Worm (Caenorhabditis elegans) whole organism, young adult: ENCODE data around the gene enu-3.2.
A peak's percentile ranks its signal among the peaks of the same experiment; 100 is the strongest.

ENCODE experiments used
- B0019.2 ChIP-seq: fragments of 200-800 bp; sonication (Bioruptor generic); conservative IDR thresholded peaks from 2 replicates; pipeline ENCODE4 v1.3.6; 2022; ENCODE audit warnings: missing genetic modification reagents, missing genetic modification characterization, missing compliant biosample characterization
- B0336.3 ChIP-seq: fragments of 200-800 bp; sonication (Bioruptor generic); IDR thresholded peaks from 2 replicates; pipeline ENCODE4 v1.3.6; 2022; ENCODE audit warnings: missing genetic modification characterization, missing compliant biosample characterization
- D2030.7 ChIP-seq: fragments of 200-800 bp; sonication (Bioruptor generic); IDR thresholded peaks from 2 replicates; pipeline ENCODE4 v1.3.6; 2022; ENCODE audit warnings: missing genetic modification reagents, missing genetic modification characterization, missing compliant biosample characterization
- F52B5.7 ChIP-seq: sonication (generic microtip); optimal IDR thresholded peaks from 2 replicates; lab custom pipeline; 2016; ENCODE audit warnings: mild to moderate bottlenecking, missing genetic modification characterization, missing compliant biosample characterization
- F57A8.1 ChIP-seq: fragments of 200-800 bp; sonication (Bioruptor generic); optimal IDR thresholded peaks from 2 replicates; lab custom pipeline; 2018; ENCODE audit warnings: mild to moderate bottlenecking, missing genetic modification characterization, moderate library complexity, missing compliant biosample characterization
- F57C9.4 ChIP-seq: sonication (generic microtip); optimal IDR thresholded peaks from 2 replicates; lab custom pipeline; 2017; ENCODE audit warnings: mild to moderate bottlenecking, missing genetic modification characterization, missing compliant biosample characterization
- T07F8.4 ChIP-seq: sonication (generic microtip); optimal IDR thresholded peaks from 2 replicates; lab custom pipeline; 2016; ENCODE audit warnings: mild to moderate bottlenecking, missing genetic modification characterization, moderate library complexity, missing compliant biosample characterization
- Y53F4B.3 ChIP-seq: fragments of 200-800 bp; sonication (Bioruptor generic); IDR thresholded peaks from 2 replicates; pipeline ENCODE4 v1.3.6; 2022; ENCODE audit warnings: missing genetic modification reagents, missing genetic modification characterization, missing compliant biosample characterization
- ama-1 ChIP-seq, 3 experiments: fragments of 150-350 bp in 1 of 3; sonication (generic microtip) in 2 of 3; optimal IDR thresholded peaks; 2 replicates each; lab custom pipeline; 2014 to 2018; ENCODE audit warnings: missing biosample characterization in 2 of 3, missing genetic modification characterization in 2 of 3, missing genetic modification reagents in 2 of 3
- aptf-3 ChIP-seq: fragments of 200-800 bp; sonication (Bioruptor generic); IDR thresholded peaks from 2 replicates; pipeline ENCODE4 v1.3.6; 2022; ENCODE audit warnings: missing genetic modification characterization, missing compliant biosample characterization
- atf-7 ChIP-seq: sonication (generic microtip); optimal IDR thresholded peaks from 2 replicates; lab custom pipeline; 2017; ENCODE audit warnings: mild to moderate bottlenecking, missing genetic modification characterization, missing compliant biosample characterization
- athp-1 ChIP-seq: sonication (generic microtip); optimal IDR thresholded peaks from 2 replicates; lab custom pipeline; 2017; ENCODE audit warnings: mild to moderate bottlenecking, missing genetic modification characterization, missing compliant biosample characterization
- attf-5 ChIP-seq: fragments of 200-800 bp; sonication (Bioruptor generic); optimal IDR thresholded peaks from 2 replicates; lab custom pipeline; 2018; ENCODE audit warnings: mild to moderate bottlenecking, missing genetic modification characterization, missing compliant biosample characterization
- bed-1 ChIP-seq: fragments of 200-800 bp; sonication (Bioruptor generic); IDR thresholded peaks from 2 replicates; pipeline ENCODE4 v1.3.6; 2022; ENCODE audit warnings: missing genetic modification reagents, missing genetic modification characterization, missing compliant biosample characterization
- ccch-3 ChIP-seq: fragments of 200-800 bp; sonication (Bioruptor generic); optimal IDR thresholded peaks from 2 replicates; lab custom pipeline; 2018; ENCODE audit warnings: mild to moderate bottlenecking, missing genetic modification characterization, missing compliant biosample characterization
- cebp-1 ChIP-seq, 2 experiments: fragments of 200-800 bp in 1 of 2; sonication (Bioruptor generic) in 1 of 2; sonication (generic microtip) in 1 of 2; IDR thresholded peaks in 1 of 2; optimal IDR thresholded peaks in 1 of 2; 2 replicates each; pipeline versions ENCODE4 v1.3.6 to Lab custom; 2017 to 2022; ENCODE audit warnings: missing compliant biosample characterization in 2 of 2, missing genetic modification characterization in 2 of 2, mild to moderate bottlenecking in 1 of 2, missing genetic modification reagents in 1 of 2, moderate library complexity in 1 of 2
- cebp-2 ChIP-seq: fragments of 200-800 bp; sonication (Bioruptor generic); IDR thresholded peaks from 2 replicates; pipeline ENCODE4 v1.3.6; 2022; ENCODE audit warnings: missing genetic modification characterization, missing compliant biosample characterization
- ceh-100 ChIP-seq: fragments of 200-800 bp; sonication (Bioruptor generic); IDR thresholded peaks from 2 replicates; pipeline ENCODE4 v1.3.6; 2022; ENCODE audit warnings: missing genetic modification reagents, missing genetic modification characterization, missing compliant biosample characterization
- ceh-40 ChIP-seq: fragments of 200-800 bp; sonication (Bioruptor generic); IDR thresholded peaks from 2 replicates; pipeline ENCODE4 v1.3.6; 2022; ENCODE audit warnings: missing genetic modification characterization, missing compliant biosample characterization
- dpff-1 ChIP-seq: sonication (generic microtip); optimal IDR thresholded peaks from 2 replicates; lab custom pipeline; 2017; ENCODE audit warnings: mild to moderate bottlenecking, missing genetic modification characterization, missing compliant biosample characterization
- dpl-1 ChIP-seq: fragments of 150-350 bp; optimal IDR thresholded peaks from 2 replicates; lab custom pipeline; 2014; ENCODE audit warnings: missing biosample characterization, missing genetic modification reagents, missing genetic modification characterization
- egl-18 ChIP-seq: fragments of 200-800 bp; sonication (Bioruptor generic); IDR thresholded peaks from 2 replicates; pipeline ENCODE4 v1.3.6; 2022; ENCODE audit warnings: missing genetic modification reagents, missing genetic modification characterization, missing compliant biosample characterization
- egrh-3 ChIP-seq: fragments of 200-800 bp; sonication (Bioruptor generic); IDR thresholded peaks from 2 replicates; pipeline ENCODE4 v1.3.6; 2022; ENCODE audit warnings: missing genetic modification reagents, missing genetic modification characterization, missing compliant biosample characterization
- gei-17 ChIP-seq: fragments of 200-800 bp; sonication (Bioruptor generic); optimal IDR thresholded peaks from 2 replicates; lab custom pipeline; 2018; ENCODE audit warnings: mild to moderate bottlenecking, missing genetic modification characterization, missing compliant biosample characterization
- hmg-1.2 ChIP-seq: fragments of 200-800 bp; sonication (Bioruptor generic); IDR thresholded peaks from 2 replicates; pipeline ENCODE4 v1.3.6; 2022; ENCODE audit warnings: missing genetic modification reagents, missing genetic modification characterization, missing compliant biosample characterization
- let-526 ChIP-seq: fragments of 200-800 bp; sonication (Bioruptor generic); IDR thresholded peaks from 2 replicates; pipeline ENCODE4 v1.3.6; 2022; ENCODE audit warnings: missing genetic modification reagents, missing genetic modification characterization, missing compliant biosample characterization
- lin-35 ChIP-seq, 3 experiments: fragments of 150-350 bp in 2 of 3; sonication (generic microtip) in 1 of 3; optimal IDR thresholded peaks; 2 replicates each; lab custom pipeline; 2014 to 2018; ENCODE audit warnings: missing biosample characterization in 3 of 3, missing genetic modification characterization in 3 of 3, missing genetic modification reagents in 3 of 3
- lin-54 ChIP-seq: fragments of 200-800 bp; sonication (Bioruptor generic); optimal IDR thresholded peaks from 2 replicates; lab custom pipeline; 2018; ENCODE audit warnings: mild to moderate bottlenecking, missing genetic modification characterization, missing compliant biosample characterization
- lir-1 ChIP-seq: fragments of 200-800 bp; sonication (Bioruptor generic); conservative IDR thresholded peaks from 2 replicates; pipeline ENCODE4 v1.3.6; 2022; ENCODE audit warnings: missing genetic modification reagents, missing genetic modification characterization, missing compliant biosample characterization
- lsl-1 ChIP-seq: fragments of 200-800 bp; sonication (Bioruptor generic); optimal IDR thresholded peaks from 2 replicates; lab custom pipeline; 2018; ENCODE audit warnings: mild to moderate bottlenecking, missing genetic modification characterization, moderate library complexity, missing compliant biosample characterization
- lsy-27 ChIP-seq: sonication (generic microtip); optimal IDR thresholded peaks from 2 replicates; lab custom pipeline; 2017; ENCODE audit warnings: missing genetic modification characterization, mild to moderate bottlenecking, missing compliant biosample characterization, antibody characterized with exemption, missing genotype, borderline replicate concordance; ENCODE audit not compliant: insufficient read depth
- madf-10 ChIP-seq: sonication (generic microtip); optimal IDR thresholded peaks from 2 replicates; lab custom pipeline; 2016; ENCODE audit warnings: mild to moderate bottlenecking, missing genetic modification characterization, missing compliant biosample characterization
- madf-6 ChIP-seq: fragments of 200-800 bp; sonication (Bioruptor generic); IDR thresholded peaks from 2 replicates; pipeline ENCODE4 v1.3.6; 2022; ENCODE audit warnings: missing genetic modification reagents, missing genetic modification characterization, missing compliant biosample characterization
- madf-8 ChIP-seq: fragments of 200-800 bp; sonication (Bioruptor generic); conservative IDR thresholded peaks from 2 replicates; pipeline ENCODE4 v1.3.6; 2022; ENCODE audit warnings: missing genetic modification reagents, missing genetic modification characterization, missing compliant biosample characterization
- mel-28 ChIP-seq: sonication (generic microtip); optimal IDR thresholded peaks from 2 replicates; lab custom pipeline; 2016; ENCODE audit warnings: borderline replicate concordance, mild to moderate bottlenecking, missing genetic modification characterization, missing compliant biosample characterization
- nfyb-1 ChIP-seq: fragments of 200-800 bp; sonication (Bioruptor generic); IDR thresholded peaks from 2 replicates; pipeline ENCODE4 v1.3.6; 2022; ENCODE audit warnings: missing genetic modification reagents, missing genetic modification characterization, missing compliant biosample characterization
- pha-4 ChIP-seq: fragments of 150-350 bp; sonication (generic microtip); optimal IDR thresholded peaks from 2 replicates; lab custom pipeline; 2014; ENCODE audit warnings: missing biosample characterization, missing genetic modification reagents, missing genetic modification characterization
- sea-2 ChIP-seq: fragments of 200-800 bp; sonication (Bioruptor generic); IDR thresholded peaks from 2 replicates; pipeline ENCODE4 v1.3.6; 2022; ENCODE audit warnings: missing genetic modification characterization, missing compliant biosample characterization
- snpc-1.1 ChIP-seq: sonication (generic microtip); optimal IDR thresholded peaks from 2 replicates; lab custom pipeline; 2017; ENCODE audit warnings: missing genetic modification characterization, mild to moderate bottlenecking, missing compliant biosample characterization, antibody characterized with exemption, moderate library complexity, missing genotype, missing genetic modification reagents; ENCODE audit not compliant: insufficient read depth
- snpc-1.3 ChIP-seq: sonication (generic microtip); optimal IDR thresholded peaks from 2 replicates; lab custom pipeline; 2017; ENCODE audit warnings: missing genetic modification characterization, mild to moderate bottlenecking, missing compliant biosample characterization, antibody characterized with exemption, moderate library complexity, missing genotype, missing genetic modification reagents; ENCODE audit not compliant: insufficient read depth
- tbx-9 ChIP-seq: sonication (generic microtip); optimal IDR thresholded peaks from 2 replicates; lab custom pipeline; 2016; ENCODE audit warnings: borderline replicate concordance, missing genetic modification characterization, inconsistent platforms, missing compliant biosample characterization
- xnd-1 ChIP-seq: sonication (generic microtip); optimal IDR thresholded peaks from 2 replicates; lab custom pipeline; 2016; ENCODE audit warnings: missing genotype, missing genetic modification reagents, missing genetic modification characterization, missing compliant biosample characterization
- zfh-2 ChIP-seq: fragments of 200-800 bp; sonication (Bioruptor generic); conservative IDR thresholded peaks from 2 replicates; pipeline ENCODE4 v1.3.6; 2022; ENCODE audit warnings: missing genetic modification reagents, missing genetic modification characterization, missing compliant biosample characterization
- zim-3 ChIP-seq: sonication (generic microtip); optimal IDR thresholded peaks from 2 replicates; lab custom pipeline; 2017; ENCODE audit warnings: mild to moderate bottlenecking, missing genetic modification characterization, moderate library complexity, missing compliant biosample characterization
- ztf-18 ChIP-seq: sonication (generic microtip); optimal IDR thresholded peaks from 2 replicates; lab custom pipeline; 2016; ENCODE audit warnings: missing genotype, mild to moderate bottlenecking, missing genetic modification characterization, missing compliant biosample characterization
- ztf-25 ChIP-seq: fragments of 200-800 bp; sonication (Bioruptor generic); IDR thresholded peaks from 2 replicates; pipeline ENCODE4 v1.3.6; 2022; ENCODE audit warnings: missing genetic modification reagents, missing genetic modification characterization, missing compliant biosample characterization
- ztf-3 ChIP-seq: fragments of 200-800 bp; sonication (Bioruptor generic); optimal IDR thresholded peaks from 2 replicates; lab custom pipeline; 2018; ENCODE audit warnings: mild to moderate bottlenecking, missing genetic modification characterization, missing compliant biosample characterization

The enu-3.2 gene

ce11 chrIII:4756983-4757382 is 28.1 kb downstream of the enu-3.2 start, which contains the start of gene fbxl-2:
Gene fbxl-2 (plus strand): TSS chrIII:4757260.
- TF ChIP-seq attf-5 (GFP tag; lab: Kevin White, UChicago) (peak; percentile 98), F57A8.1 (GFP tag; lab: Kevin White, UChicago) (no peak), madf-10 (tag; lab: Kevin White, UChicago) (peak; percentile 65), ceh-40 (GFP tag; lab: Robert Waterston, UW) (no peak), F52B5.7 (tag; lab: Kevin White, UChicago) (peak; percentile 59), T07F8.4 (tag; lab: Kevin White, UChicago) (peak; percentile 0), D2030.7 (GFP tag; lab: Robert Waterston, UW) (peak; percentile 89), cebp-1 (GFP tag; IDR thresholded peaks at IDR 0.05; lab: Robert Waterston, UW) (peak; percentile 80), cebp-1 (tag; optimal IDR thresholded peaks at IDR 0.05; lab: Kevin White, UChicago) (peak; percentile 92), snpc-1.3 (tag; lab: Kevin White, UChicago) (peak; percentile 41), athp-1 (peak; percentile 79), zim-3 (no peak), ztf-25 (GFP tag; lab: Robert Waterston, UW) (no peak), pha-4 (peak; percentile 85), lsy-27 (tag; lab: Kevin White, UChicago) (no peak), dpff-1 (tag; lab: Kevin White, UChicago) (no peak), cebp-2 (peak; percentile 71; the same call in 1 of the 2 replicates), bed-1 (GFP tag; lab: Robert Waterston, UW) (no peak), mel-28 (tag; lab: Kevin White, UChicago) (no peak), lsl-1 (GFP tag; lab: Kevin White, UChicago) (peak; percentile 85), ztf-3 (GFP tag; lab: Kevin White, UChicago) (peak; percentile 7), gei-17 (GFP tag; lab: Kevin White, UChicago) (peak; percentile 78), ama-1 (optimal IDR thresholded peaks at IDR 0.05; lab: Kevin White, UChicago) (no peak), ama-1 (GFP tag; optimal IDR thresholded peaks at IDR 0.05; lab: Kevin White, UChicago) (peak in 1 of 2 experiments; percentile 54), atf-7 (tag; lab: Kevin White, UChicago) (peak; percentile 82), madf-8 (GFP tag; lab: Robert Waterston, UW) (peak; percentile 84), madf-6 (GFP tag; lab: Robert Waterston, UW) (peak; percentile 93), dpl-1 (GFP tag; lab: Kevin White, UChicago) (peak; percentile 98), ztf-18 (tag; lab: Kevin White, UChicago) (peak; percentile 99), nfyb-1 (GFP tag; lab: Robert Waterston, UW) (peak; percentile 96), ccch-3 (GFP tag; lab: Kevin White, UChicago) (peak; percentile 22), B0336.3 (peak; percentile 95), lin-35 (GFP tag; optimal IDR thresholded peaks at IDR 0.05; lab: Kevin White, UChicago) (peak; percentile 91 to 99 (median 92)), snpc-1.1 (tag; lab: Kevin White, UChicago) (no peak), aptf-3 (GFP tag; lab: Robert Waterston, UW) (0 out of 2 replicates have a peak, but pooled peaks have one; percentile 49), tbx-9 (tag; lab: Kevin White, UChicago) (no peak), let-526 (GFP tag; lab: Robert Waterston, UW) (peak; percentile 85), ceh-100 (GFP tag; lab: Robert Waterston, UW) (peak; percentile 83), lir-1 (GFP tag; lab: Robert Waterston, UW) (peak; percentile 92), sea-2 (no peak), hmg-1.2 (GFP tag; lab: Robert Waterston, UW) (peak; percentile 82), Y53F4B.3 (GFP tag; lab: Robert Waterston, UW) (no peak), B0019.2 (GFP tag; lab: Robert Waterston, UW) (peak; percentile 59; the same call in 1 of the 2 replicates), xnd-1 (tag; lab: Kevin White, UChicago) (peak; percentile 79), egrh-3 (GFP tag; lab: Robert Waterston, UW) (peak; percentile 63), egl-18 (GFP tag; lab: Robert Waterston, UW) (0 out of 2 replicates have a peak, but pooled peaks have one; percentile 73), lin-54 (peak; percentile 99), zfh-2 (GFP tag; lab: Robert Waterston, UW) (peak; percentile 92), F57C9.4 (tag; lab: Kevin White, UChicago) (no peak)
